Fruit fly (Drosophila melanogaster) whole organism, prepupa: Measurements from ENCODE around the gene Send1.

Source experiments
- Blimp-1 ChIP-seq: fragments of 200-800 bp; sonication (Bioruptor generic); optimal IDR thresholded peaks from 3 replicates; lab custom pipeline; 2017; ENCODE audit warnings: missing biosample characterization, missing genetic modification characterization, mild to moderate bottlenecking, moderate library complexity, missing genetic modification reagents
- CG10669 ChIP-seq: fragments of 200-800 bp; sonication (Bioruptor generic); optimal IDR thresholded peaks from 3 replicates; lab custom pipeline; 2018; ENCODE audit warnings: missing biosample characterization, mild to moderate bottlenecking, missing genetic modification characterization, moderate library complexity
- CG11294 ChIP-seq: fragments of 200-800 bp; sonication (Bioruptor generic); IDR thresholded peaks from 2 replicates; pipeline ENCODE4 v1.3.6; 2022; ENCODE audit warnings: missing biosample characterization, missing genetic modification characterization
- CG11762 ChIP-seq: fragments of 200-800 bp; sonication (Bioruptor generic); optimal IDR thresholded peaks from 3 replicates; lab custom pipeline; 2016; ENCODE audit warnings: missing biosample characterization, missing genetic modification characterization; ENCODE audit not compliant: insufficient read depth
- CG11902 ChIP-seq: fragments of 200-800 bp; sonication (Bioruptor generic); optimal IDR thresholded peaks from 3 replicates; lab custom pipeline; 2016; ENCODE audit warnings: missing biosample characterization, missing genetic modification characterization
- CG15336 ChIP-seq: fragments of 200-800 bp; sonication (Bioruptor generic); IDR thresholded peaks from 2 replicates; pipeline ENCODE4 v1.3.6; 2022; ENCODE audit warnings: missing biosample characterization, missing genetic modification characterization
- CG16779 ChIP-seq: fragments of 200-800 bp; sonication (Bioruptor generic); optimal IDR thresholded peaks from 3 replicates; lab custom pipeline; 2017; ENCODE audit warnings: missing biosample characterization, mild to moderate bottlenecking, missing genetic modification characterization
- CG32006 ChIP-seq: fragments of 200-800 bp; sonication (Bioruptor generic); optimal IDR thresholded peaks from 3 replicates; lab custom pipeline; 2017; ENCODE audit warnings: missing biosample characterization, mild to moderate bottlenecking, missing genetic modification characterization
- CG34406 ChIP-seq: fragments of 200-800 bp; sonication (Bioruptor generic); optimal IDR thresholded peaks from 3 replicates; lab custom pipeline; 2016; ENCODE audit warnings: missing biosample characterization, missing genetic modification characterization
- CG3919 ChIP-seq: fragments of 200-800 bp; sonication (Bioruptor generic); optimal IDR thresholded peaks from 3 replicates; lab custom pipeline; 2016; ENCODE audit warnings: missing biosample characterization, missing genetic modification characterization
- CG4318 ChIP-seq: fragments of 200-800 bp; sonication (Bioruptor generic); optimal IDR thresholded peaks from 3 replicates; lab custom pipeline; 2017; ENCODE audit warnings: missing biosample characterization, mild to moderate bottlenecking, missing genetic modification characterization
- CG6163 ChIP-seq: fragments of 200-800 bp; sonication (Bioruptor generic); IDR thresholded peaks from 3 replicates; pipeline ENCODE4 v1.3.6; 2022; ENCODE audit warnings: missing biosample characterization, missing genetic modification characterization
- CG6792 ChIP-seq: fragments of 200-800 bp; sonication (Bioruptor generic); optimal IDR thresholded peaks from 3 replicates; lab custom pipeline; 2016; ENCODE audit warnings: missing biosample characterization, missing genetic modification characterization
- CG6808 ChIP-seq: fragments of 200-800 bp; sonication (Bioruptor generic); optimal IDR thresholded peaks from 3 replicates; lab custom pipeline; 2017; ENCODE audit warnings: missing biosample characterization, missing genetic modification characterization, mild to moderate bottlenecking, moderate library complexity, missing genetic modification reagents
- CG6854 ChIP-seq: fragments of 200-800 bp; sonication (Bioruptor generic); optimal IDR thresholded peaks from 2 replicates; lab custom pipeline; 2017; ENCODE audit warnings: missing biosample characterization, mild to moderate bottlenecking, missing genetic modification characterization
- CG8319 ChIP-seq: fragments of 200-800 bp; sonication (Bioruptor generic); optimal IDR thresholded peaks from 3 replicates; lab custom pipeline; 2016; ENCODE audit warnings: missing biosample characterization, missing genetic modification characterization
- CG8632 ChIP-seq: fragments of 200-800 bp; sonication (Bioruptor generic); optimal IDR thresholded peaks from 3 replicates; lab custom pipeline; 2016; ENCODE audit warnings: missing biosample characterization, missing genetic modification characterization
- CG9139 ChIP-seq: fragments of 200-800 bp; sonication (Bioruptor generic); optimal IDR thresholded peaks from 3 replicates; lab custom pipeline; 2017; ENCODE audit warnings: missing biosample characterization, mild to moderate bottlenecking, missing genetic modification characterization
- Eip75B ChIP-seq: fragments of 200-800 bp; sonication (Bioruptor generic); optimal IDR thresholded peaks from 3 replicates; lab custom pipeline; 2016; ENCODE audit warnings: missing biosample characterization, missing genetic modification characterization
- Ets21C ChIP-seq: fragments of 200-800 bp; sonication (Bioruptor generic); optimal IDR thresholded peaks from 3 replicates; lab custom pipeline; 2016; ENCODE audit warnings: missing biosample characterization, missing genetic modification characterization
- Ets96B ChIP-seq: fragments of 200-800 bp; optimal IDR thresholded peaks from 2 replicates; lab custom pipeline; 2019; ENCODE audit warnings: missing biosample characterization, mild to moderate bottlenecking, missing genetic modification characterization, moderate library complexity
- Gug ChIP-seq: fragments of 200-800 bp; sonication (Bioruptor generic); IDR thresholded peaks from 2 replicates; pipeline ENCODE4 v1.3.6; 2022; ENCODE audit warnings: missing biosample characterization, missing genetic modification characterization
- Hr38 ChIP-seq: sonication (Bioruptor generic); optimal IDR thresholded peaks from 2 replicates; lab custom pipeline; 2016; ENCODE audit warnings: missing biosample characterization, missing genetic modification characterization
- Hr39 ChIP-seq: fragments of 200-800 bp; sonication (Bioruptor generic); optimal IDR thresholded peaks from 2 replicates; lab custom pipeline; 2016; ENCODE audit warnings: missing biosample characterization, missing genetic modification characterization
- OdsH ChIP-seq: fragments of 200-800 bp; sonication (Bioruptor generic); optimal IDR thresholded peaks from 3 replicates; lab custom pipeline; 2016; ENCODE audit warnings: missing biosample characterization, missing genetic modification characterization
- Smox ChIP-seq: fragments of 200-800 bp; sonication (Bioruptor generic); optimal IDR thresholded peaks from 3 replicates; lab custom pipeline; 2016; ENCODE audit warnings: missing biosample characterization, missing genetic modification characterization
- Sox102F ChIP-seq: fragments of 200-800 bp; sonication (Bioruptor generic); optimal IDR thresholded peaks from 2 replicates; lab custom pipeline; 2016; ENCODE audit warnings: missing biosample characterization, mild to moderate bottlenecking, missing genetic modification characterization
- Sox14 ChIP-seq: fragments of 200-800 bp; sonication (Bioruptor generic); optimal IDR thresholded peaks from 3 replicates; lab custom pipeline; 2016; ENCODE audit warnings: missing biosample characterization, missing genetic modification characterization
- Sox15 ChIP-seq: fragments of 200-800 bp; sonication (Bioruptor generic); optimal IDR thresholded peaks from 3 replicates; lab custom pipeline; 2016; ENCODE audit warnings: missing biosample characterization, missing genetic modification characterization
- achi ChIP-seq: fragments of 200-800 bp; sonication (Bioruptor generic); optimal IDR thresholded peaks from 3 replicates; lab custom pipeline; 2016; ENCODE audit warnings: missing biosample characterization, missing genetic modification characterization
- acj6 ChIP-seq: fragments of 200-800 bp; sonication (Bioruptor generic); optimal IDR thresholded peaks from 3 replicates; lab custom pipeline; 2016; ENCODE audit warnings: missing biosample characterization, missing genetic modification characterization
- cyc ChIP-seq: fragments of 200-800 bp; sonication (Bioruptor generic); optimal IDR thresholded peaks from 3 replicates; lab custom pipeline; 2016; ENCODE audit warnings: missing biosample characterization, missing genetic modification characterization
- dac ChIP-seq: fragments of 200-800 bp; sonication (Bioruptor generic); optimal IDR thresholded peaks from 2 replicates; lab custom pipeline; 2017; ENCODE audit warnings: missing biosample characterization, mild to moderate bottlenecking, missing genetic modification characterization
- dsx ChIP-seq: fragments of 200-800 bp; optimal IDR thresholded peaks from 3 replicates; lab custom pipeline; 2019; ENCODE audit warnings: missing biosample characterization, mild to moderate bottlenecking, missing genetic modification characterization, moderate library complexity; ENCODE audit not compliant: poor library complexity, severe bottlenecking
- eg ChIP-seq: fragments of 200-800 bp; sonication (Bioruptor generic); IDR thresholded peaks from 3 replicates; pipeline ENCODE4 v1.3.6; 2022; ENCODE audit warnings: missing biosample characterization, missing genetic modification characterization
- fd59A ChIP-seq: fragments of 200-800 bp; sonication (Bioruptor generic); optimal IDR thresholded peaks from 2 replicates; lab custom pipeline; 2017; ENCODE audit warnings: missing biosample characterization, mild to moderate bottlenecking, missing genetic modification characterization, missing genetic modification reagents
- fd85E ChIP-seq: fragments of 200-800 bp; sonication (Bioruptor generic); optimal IDR thresholded peaks from 3 replicates; lab custom pipeline; 2016; ENCODE audit warnings: missing biosample characterization, missing genetic modification characterization
- fkh ChIP-seq: fragments of 200-800 bp; sonication (Bioruptor generic); optimal IDR thresholded peaks from 3 replicates; lab custom pipeline; 2017; ENCODE audit warnings: missing biosample characterization, mild to moderate bottlenecking, missing genetic modification characterization, moderate library complexity
- lz ChIP-seq: fragments of 200-800 bp; sonication (Bioruptor generic); optimal IDR thresholded peaks from 3 replicates; lab custom pipeline; 2016; ENCODE audit warnings: missing biosample characterization, missing genetic modification characterization
- net ChIP-seq: fragments of 200-800 bp; sonication (Bioruptor generic); optimal IDR thresholded peaks from 3 replicates; lab custom pipeline; 2016; ENCODE audit warnings: missing biosample characterization, missing genetic modification characterization
- pdm3 ChIP-seq: fragments of 200-800 bp; sonication (Bioruptor generic); optimal IDR thresholded peaks from 3 replicates; lab custom pipeline; 2016; ENCODE audit warnings: missing biosample characterization, missing genetic modification characterization
- salr ChIP-seq, 2 experiments: fragments of 200-800 bp; sonication (Bioruptor generic); optimal IDR thresholded peaks; 3 replicates each; lab custom pipeline; 2016 to 2018; ENCODE audit warnings: missing biosample characterization in 2 of 2, missing genetic modification characterization in 2 of 2, mild to moderate bottlenecking in 1 of 2
- spab ChIP-seq: fragments of 200-800 bp; sonication (Bioruptor generic); optimal IDR thresholded peaks from 2 replicates; lab custom pipeline; 2017; ENCODE audit warnings: missing biosample characterization, mild to moderate bottlenecking, missing genetic modification characterization, missing genetic modification reagents
- svp ChIP-seq: fragments of 200-800 bp; sonication (Bioruptor generic); peaks from one replicate; lab custom pipeline; 2016; ENCODE audit warnings: missing biosample characterization, missing genetic modification characterization
- topi ChIP-seq: fragments of 200-800 bp; sonication (Bioruptor generic); optimal IDR thresholded peaks from 3 replicates; lab custom pipeline; 2016; ENCODE audit warnings: missing biosample characterization, missing genetic modification characterization
- vri ChIP-seq: fragments of 200-800 bp; sonication (Bioruptor generic); optimal IDR thresholded peaks from 3 replicates; lab custom pipeline; 2016; ENCODE audit warnings: missing biosample characterization, mild to moderate bottlenecking, missing genetic modification characterization

The Send1 gene

dm6 chr2L:2227316-2227715 is 27.5 kb downstream of the Send1 start (continued):
- TF ChIP-seq CG32006, result peak; percentile 80
- peak; percentile 83 for TF ChIP-seq Sox102F
- TF ChIP-seq CG8632 (GFP tag; lab: Kevin White, UChicago), result peak; percentile 80
- peak; percentile 56 for TF ChIP-seq fd85E
- peak; percentile 86 for TF ChIP-seq pdm3 (GFP tag; lab: Kevin White, UChicago)
- TF ChIP-seq Gug, result peak; percentile 75
- TF ChIP-seq CG6163, result peak; percentile 87
- TF ChIP-seq spab (GFP tag; lab: Kevin White, UChicago), result peak; percentile 58
- TF ChIP-seq Ets96B (tag; lab: Kevin White, UChicago), result peak; percentile 67
- no peak for TF ChIP-seq CG9139 (GFP tag; lab: Kevin White, UChicago)
- no peak for TF ChIP-seq fkh (GFP tag; lab: Kevin White, UChicago)
- peak; percentile 70 for TF ChIP-seq CG11294 (GFP tag; lab: Robert Waterston, UW)
- peak; percentile 76 for TF ChIP-seq Smox
- peak; percentile 71 for TF ChIP-seq CG10669 (GFP tag; lab: Kevin White, UChicago)
- peak; percentile 85 for TF ChIP-seq Sox14 (GFP tag; lab: Kevin White, UChicago)
- peak; percentile 86 for TF ChIP-seq CG3919 (GFP tag; lab: Kevin White, UChicago)

dm6 chr2L:2226259-2227121 is 28.4 kb downstream of the Send1 start, which contains the start of the genes CG15387 and sau:
TSS of gene CG15387 (minus strand) at chr2L:2226294.
TSS of gene sau (plus strand) at chr2L:2226342.
- TF ChIP-seq topi (GFP tag; lab: Kevin White, UChicago), result peak; percentile 90
- peak; percentile 94 for TF ChIP-seq svp (GFP tag; lab: Kevin White, UChicago)
- peak; percentile 85 for TF ChIP-seq Ets21C
- peak; percentile 77 for TF ChIP-seq eg
- TF ChIP-seq CG6792, result peak; percentile 74
- TF ChIP-seq CG6854 (GFP tag; lab: Kevin White, UChicago), result peak; percentile 39
- TF ChIP-seq Hr38 (GFP tag; lab: Kevin White, UChicago), result peak; percentile 72
- TF ChIP-seq dac (GFP tag; lab: Kevin White, UChicago), result peak; percentile 54
- peak; percentile 68 for TF ChIP-seq Gug
- peak; percentile 56 for TF ChIP-seq CG15336 (GFP tag; lab: Robert Waterston, UW)
- TF ChIP-seq CG11762, result peak; percentile 48
- peak; percentile 88 for TF ChIP-seq Sox14 (GFP tag; lab: Kevin White, UChicago)
- peak; percentile 90 for TF ChIP-seq cyc
- peak; percentile 81 for TF ChIP-seq dsx (GFP tag; lab: Kevin White, UChicago)
- TF ChIP-seq Eip75B (GFP tag; lab: Kevin White, UChicago), result peak; percentile 84
- TF ChIP-seq CG34406 (GFP tag; lab: Kevin White, UChicago), result peak; percentile 81
- peak; percentile 69 for TF ChIP-seq CG32006
- peak; percentile 90 for TF ChIP-seq OdsH (GFP tag; lab: Kevin White, UChicago)
- TF ChIP-seq spab (GFP tag; lab: Kevin White, UChicago), result peak; percentile 50
- TF ChIP-seq fd85E, result peak; percentile 59
- peak; percentile 57 for TF ChIP-seq CG8319 (GFP tag; lab: Kevin White, UChicago)
- peak; percentile 2 for TF ChIP-seq CG16779 (tag; lab: Kevin White, UChicago)
- peak; percentile 90 for TF ChIP-seq acj6 (GFP tag; lab: Kevin White, UChicago)
- peak; percentile 82 for TF ChIP-seq achi
- peak; percentile 87 for TF ChIP-seq Sox102F
- peak; percentile 84 for TF ChIP-seq vri
- peak; percentile 67 for TF ChIP-seq fd59A (GFP tag; lab: Kevin White, UChicago)
- peak; percentile 91 for TF ChIP-seq pdm3 (GFP tag; lab: Kevin White, UChicago)
- peak; percentile 64 for TF ChIP-seq Blimp-1 (GFP tag; lab: Kevin White, UChicago)
- peak; percentile 53 for TF ChIP-seq CG6808 (GFP tag; lab: Kevin White, UChicago)
- TF ChIP-seq Ets96B (tag; lab: Kevin White, UChicago), result peak; percentile 79
- peak; percentile 75 for TF ChIP-seq CG11902 (GFP tag; lab: Kevin White, UChicago)
- TF ChIP-seq Hr39, result peak; percentile 93
- TF ChIP-seq salr (GFP tag; optimal IDR thresholded peaks at IDR 0.05; lab: Kevin White, UChicago), result peak; percentile 55 to 84
- TF ChIP-seq Smox, result peak; percentile 88
- TF ChIP-seq CG4318, result peak; percentile 21
- TF ChIP-seq net (GFP tag; lab: Kevin White, UChicago), result peak; percentile 80
- peak; percentile 45 for TF ChIP-seq fkh (GFP tag; lab: Kevin White, UChicago)
- TF ChIP-seq CG11294 (GFP tag; lab: Robert Waterston, UW), result peak; percentile 45; the same call in 1 of the 2 replicates
- peak; percentile 93 for TF ChIP-seq lz
- TF ChIP-seq Sox15 (GFP tag; lab: Kevin White, UChicago), result peak; percentile 71
- peak; percentile 79 for TF ChIP-seq CG10669 (GFP tag; lab: Kevin White, UChicago)
